Worm (Caenorhabditis elegans) whole organism, L4/young adult: ENCODE measurements around the gene ZK666.12.

Experiments
- W03F9.2 ChIP-seq: fragments of 150-350 bp; optimal IDR thresholded peaks from 2 replicates; lab custom pipeline; 2014; ENCODE audit warnings: missing biosample characterization, missing genetic modification characterization
- dao-5 ChIP-seq: sonication (generic microtip); optimal IDR thresholded peaks from 2 replicates; lab custom pipeline; 2016; ENCODE audit warnings: missing genotype, missing genetic modification characterization, moderate library complexity, missing compliant biosample characterization
- him-1 ChIP-seq: sonication (generic microtip); optimal IDR thresholded peaks from 2 replicates; lab custom pipeline; 2016; ENCODE audit warnings: missing genotype, missing genetic modification reagents, missing genetic modification characterization, missing compliant biosample characterization

Gene ZK666.12

DNA sequence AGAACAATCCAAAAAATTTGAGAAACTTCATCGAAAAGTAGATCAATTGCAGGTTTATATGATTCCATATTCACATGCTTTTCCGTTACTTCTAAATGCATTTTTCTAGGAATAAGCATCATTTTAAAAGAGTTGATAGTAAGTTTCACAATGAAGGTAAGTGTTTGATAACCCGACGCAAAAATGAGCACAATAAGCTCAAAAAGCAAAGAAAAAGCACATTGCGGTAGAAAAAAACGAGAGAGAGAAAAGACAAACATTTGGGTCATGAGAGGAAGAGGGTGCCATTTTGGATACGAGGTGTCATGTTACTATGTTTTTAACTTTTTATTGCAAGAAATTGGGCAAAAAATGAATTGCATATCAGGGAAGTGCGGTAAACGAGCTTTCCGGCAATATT is 28.4 kb downstream of the ZK666.12 start, which contains the start of gene F59B10.6:
Gene F59B10.6 (minus strand): TSS at position 101 of the 400 bp plus-strand sequence.
- no peak for TF ChIP-seq dao-5
- TF ChIP-seq W03F9.2, result no peak
- no peak for TF ChIP-seq him-1 (tag; lab: Kevin White, UChicago)

DNA sequence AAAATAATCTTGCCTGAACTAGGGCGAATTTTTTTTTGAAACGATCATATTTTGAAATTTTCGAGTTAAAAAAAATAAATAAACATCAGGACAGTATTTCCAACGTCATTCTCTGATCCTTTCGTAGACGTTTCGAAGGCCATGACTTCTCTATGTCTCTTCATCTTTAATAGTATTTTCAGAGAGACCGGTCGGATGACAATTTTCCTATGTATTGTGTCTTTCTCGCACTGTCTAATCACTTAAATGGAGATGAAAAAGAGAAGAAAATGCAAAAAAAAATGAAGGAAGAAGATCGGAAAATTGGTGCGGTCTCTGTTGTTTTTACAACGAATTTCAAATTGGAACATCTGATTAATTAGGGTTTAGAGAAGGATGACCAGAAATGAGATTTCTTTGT is 29.1 kb downstream of the ZK666.12 start:
- no peak for TF ChIP-seq dao-5
- TF ChIP-seq W03F9.2, result no peak
- no peak for TF ChIP-seq him-1 (tag; lab: Kevin White, UChicago)

DNA sequence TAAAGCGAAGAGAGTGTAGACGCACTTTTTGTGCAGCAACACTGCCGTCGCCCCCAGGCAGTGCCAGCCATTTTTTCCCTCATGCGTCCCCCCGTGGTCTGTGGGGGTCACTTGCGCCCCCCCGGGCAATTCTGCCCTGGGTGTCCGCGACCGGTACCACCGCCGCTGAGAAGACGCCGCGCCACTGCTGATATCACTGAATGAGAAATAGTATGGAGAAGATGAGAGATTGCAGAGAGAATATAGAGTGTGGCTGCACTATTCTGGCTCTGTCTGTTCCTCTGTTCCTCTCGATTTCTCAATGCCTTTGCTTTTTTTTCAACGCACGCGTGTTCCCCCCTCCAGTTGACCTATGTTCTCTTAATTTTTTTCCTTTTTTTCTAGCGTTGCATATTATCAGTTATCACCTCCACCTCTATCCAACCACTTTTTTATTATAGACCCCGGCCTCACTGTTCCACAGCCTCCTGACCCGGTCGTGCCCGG is 31.7 kb downstream of the ZK666.12 start, which contains the start of gene mab-10:
Gene mab-10 (plus strand): TSS at position 436 of the 486 bp plus-strand sequence.
- TF ChIP-seq W03F9.2 (no peak), him-1 (tag; lab: Kevin White, UChicago) (peak; percentile 34)

DNA sequence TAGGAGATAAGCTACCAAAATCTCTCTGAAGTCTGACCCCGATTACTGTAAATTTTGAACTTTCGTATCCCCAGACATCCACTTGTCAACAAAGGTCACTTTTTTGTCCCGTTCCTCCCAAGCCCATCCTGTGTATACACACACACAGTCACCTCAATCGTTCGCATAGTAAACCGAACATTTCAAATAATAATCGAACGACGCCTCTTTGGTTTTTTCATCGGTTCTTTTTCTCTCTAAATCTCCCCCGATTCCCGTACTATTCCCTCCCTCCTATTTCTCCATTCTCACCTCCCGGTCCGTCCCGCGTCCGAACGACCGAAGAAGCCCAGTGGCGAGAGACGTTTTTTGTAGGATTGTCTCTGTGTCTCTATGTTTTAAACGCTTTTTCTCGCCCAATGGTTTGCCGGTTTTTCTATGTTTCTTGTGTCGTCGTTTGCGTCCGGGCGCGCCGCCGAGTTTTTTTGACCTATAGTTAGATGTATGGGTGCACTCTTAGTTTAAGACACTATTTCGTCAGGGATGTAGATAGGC is 33.3 kb downstream of the ZK666.12 start:
- TF ChIP-seq him-1 (tag; lab: Kevin White, UChicago) (no peak), dao-5 (no peak), W03F9.2 (no peak)

DNA sequence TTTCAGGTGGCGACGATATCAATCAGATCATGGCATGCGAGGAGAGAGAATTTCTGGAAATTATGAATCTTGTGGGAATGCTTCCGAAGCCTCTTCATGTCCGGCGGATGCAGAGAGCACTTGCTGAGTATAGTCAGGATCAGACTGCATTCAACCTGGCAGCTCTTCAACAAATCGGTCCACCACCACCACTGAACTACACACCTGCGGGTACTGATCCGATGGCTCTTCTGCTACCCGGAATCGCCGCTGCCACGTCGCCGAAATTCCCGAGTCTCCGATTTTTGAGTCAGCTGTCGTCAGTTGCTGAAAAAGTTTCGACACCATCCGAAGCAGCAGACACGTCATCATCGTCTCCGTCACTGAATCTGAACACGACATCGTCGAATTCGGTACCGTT is 34.9 kb downstream of the ZK666.12 start:
- TF ChIP-seq dao-5 (no peak), W03F9.2 (no peak), him-1 (tag; lab: Kevin White, UChicago) (no peak)

DNA sequence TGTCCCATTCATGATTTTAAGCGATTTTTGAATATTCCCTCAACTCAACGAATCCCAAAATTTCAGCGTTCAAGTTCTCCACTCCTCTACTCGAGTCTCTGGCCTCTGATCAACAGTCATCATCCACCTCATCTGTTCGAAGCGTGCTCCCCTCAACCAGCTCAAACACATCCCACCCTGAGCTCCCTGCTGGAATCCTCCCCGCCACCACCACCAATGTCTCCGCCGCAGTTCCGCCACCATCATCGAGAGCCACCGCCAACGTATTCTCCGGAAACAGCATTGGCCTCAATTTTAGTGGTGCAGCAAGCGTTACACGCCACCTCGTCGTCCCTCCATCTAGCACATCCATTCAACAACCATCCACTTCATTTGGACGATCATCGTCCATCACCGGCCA is 35.6 kb downstream of the ZK666.12 start:
- TF ChIP-seq dao-5, result no peak
- no peak for TF ChIP-seq him-1 (tag; lab: Kevin White, UChicago)
- TF ChIP-seq W03F9.2, result no peak

DNA sequence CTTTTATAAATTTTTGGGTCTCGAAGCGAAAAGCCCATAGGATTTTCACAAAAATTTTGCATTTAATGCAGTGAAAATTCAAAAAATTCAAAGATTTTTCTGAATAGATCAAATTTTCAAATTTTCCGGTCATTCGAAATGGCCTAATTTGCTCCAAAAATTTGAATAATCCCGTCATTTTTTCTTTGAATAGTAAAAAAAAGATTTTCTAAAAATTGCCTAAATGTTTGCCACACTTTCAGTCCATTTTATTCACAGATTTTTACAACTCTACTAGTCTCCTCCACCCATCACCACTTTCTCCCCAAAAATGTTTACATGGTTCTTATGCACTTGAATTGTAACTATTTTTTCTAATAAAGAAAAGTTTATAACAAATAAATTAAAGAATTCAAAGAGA is 38.0 kb downstream of the ZK666.12 start:
- TF ChIP-seq W03F9.2 (no peak), dao-5 (no peak)

DNA sequence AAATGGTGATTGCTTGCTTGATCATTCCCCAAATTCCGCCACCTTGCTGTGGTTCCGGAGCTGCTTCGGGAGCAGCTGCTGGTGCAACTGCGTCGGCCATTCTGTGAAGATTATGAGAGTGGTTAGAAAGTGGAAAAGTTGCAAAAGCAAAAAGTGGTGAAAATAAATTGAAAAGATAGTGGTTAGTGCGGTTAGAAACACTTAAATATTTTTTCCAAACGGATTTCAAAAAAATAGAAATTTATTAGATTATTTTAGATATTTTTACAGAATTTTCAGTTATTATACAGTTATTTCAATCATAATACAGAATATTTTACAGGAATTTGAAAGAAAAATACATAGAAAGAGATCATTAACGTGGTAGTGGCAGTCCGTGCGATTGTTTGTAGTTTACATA is 41.6 kb downstream of the ZK666.12 start, which contains the start of gene R166.2:
Gene R166.2 (minus strand): TSS at position 101 of the 400 bp plus-strand sequence.
- TF ChIP-seq dao-5 (no peak), W03F9.2 (no peak), him-1 (tag; lab: Kevin White, UChicago) (no peak)

DNA sequence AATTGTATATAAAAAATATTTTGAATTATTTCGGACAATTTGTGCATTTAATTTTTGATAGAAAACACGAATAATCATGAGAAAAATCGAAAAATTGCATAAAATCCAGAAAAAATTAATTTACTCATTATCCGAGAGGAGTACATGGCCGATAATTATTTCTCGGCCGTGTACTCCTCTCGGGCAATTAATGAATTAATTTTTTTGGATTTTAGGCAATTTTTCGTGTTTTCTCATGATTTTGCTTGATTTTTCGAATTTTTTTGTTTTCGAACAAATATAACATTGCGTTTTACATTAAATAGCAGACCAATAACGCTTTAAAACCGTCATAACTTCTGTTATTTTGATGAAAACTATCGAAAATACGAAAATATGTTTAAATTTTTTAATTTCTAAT is 42.0 kb downstream of the ZK666.12 start:
- TF ChIP-seq him-1 (tag; lab: Kevin White, UChicago) (peak; percentile 71), W03F9.2 (no peak)

DNA sequence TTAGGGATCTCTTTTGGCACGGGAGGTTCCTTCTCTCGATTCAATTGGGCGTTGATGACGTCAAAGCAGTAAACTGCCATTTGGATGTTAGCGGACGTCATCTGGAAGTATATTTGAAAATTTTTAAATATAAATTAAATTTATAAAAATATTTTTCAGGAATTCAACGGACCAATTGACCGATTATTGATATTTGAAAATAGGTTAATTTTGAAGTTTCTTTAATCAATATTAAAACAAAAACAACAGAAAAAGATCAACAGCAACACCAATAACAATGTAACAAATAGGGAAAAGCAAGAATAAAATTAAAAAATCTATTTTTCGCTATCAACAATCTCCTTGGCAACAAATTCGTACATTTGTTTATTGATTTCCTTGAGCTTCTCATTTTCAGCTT is 43.2 kb downstream of the ZK666.12 start, which contains the start of gene R166.3:
Gene R166.3 (minus strand): TSS at position 101 of the 400 bp plus-strand sequence.
- no peak for TF ChIP-seq him-1 (tag; lab: Kevin White, UChicago)
- TF ChIP-seq W03F9.2, result no peak
- TF ChIP-seq dao-5, result no peak

DNA sequence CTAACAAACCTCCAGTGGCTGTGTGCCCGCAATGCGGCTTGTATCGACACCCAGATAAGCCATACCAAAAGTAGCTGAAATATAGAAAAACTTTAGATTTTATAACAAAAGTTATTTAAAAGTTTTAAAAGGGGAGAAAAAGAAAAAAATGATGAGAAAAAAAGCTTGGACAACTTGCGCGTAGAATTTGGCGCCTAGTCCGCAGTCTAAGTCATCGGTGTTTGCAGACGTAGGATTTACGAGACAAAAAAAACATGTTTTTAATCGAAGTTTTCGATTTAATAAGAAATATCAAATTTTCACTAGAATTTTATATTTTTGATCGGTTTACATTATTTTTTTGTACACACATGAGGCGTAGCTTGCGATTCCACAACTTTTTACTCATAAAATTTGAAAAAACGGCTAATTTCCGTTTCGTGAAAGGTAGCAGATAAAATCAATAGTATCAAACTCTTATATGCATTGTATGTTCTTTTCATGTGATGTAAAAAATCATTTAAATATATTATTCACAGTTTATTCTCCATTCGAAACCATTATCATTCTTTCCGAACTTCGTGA is 46.0 kb downstream of the ZK666.12 start, which contains the start of gene pro-1:
Gene pro-1 (minus strand): TSS at position 74 of the 564 bp plus-strand sequence.
- TF ChIP-seq W03F9.2 (peak; percentile 90), him-1 (tag; lab: Kevin White, UChicago) (peak; percentile 88), dao-5 (peak; percentile 62)

DNA sequence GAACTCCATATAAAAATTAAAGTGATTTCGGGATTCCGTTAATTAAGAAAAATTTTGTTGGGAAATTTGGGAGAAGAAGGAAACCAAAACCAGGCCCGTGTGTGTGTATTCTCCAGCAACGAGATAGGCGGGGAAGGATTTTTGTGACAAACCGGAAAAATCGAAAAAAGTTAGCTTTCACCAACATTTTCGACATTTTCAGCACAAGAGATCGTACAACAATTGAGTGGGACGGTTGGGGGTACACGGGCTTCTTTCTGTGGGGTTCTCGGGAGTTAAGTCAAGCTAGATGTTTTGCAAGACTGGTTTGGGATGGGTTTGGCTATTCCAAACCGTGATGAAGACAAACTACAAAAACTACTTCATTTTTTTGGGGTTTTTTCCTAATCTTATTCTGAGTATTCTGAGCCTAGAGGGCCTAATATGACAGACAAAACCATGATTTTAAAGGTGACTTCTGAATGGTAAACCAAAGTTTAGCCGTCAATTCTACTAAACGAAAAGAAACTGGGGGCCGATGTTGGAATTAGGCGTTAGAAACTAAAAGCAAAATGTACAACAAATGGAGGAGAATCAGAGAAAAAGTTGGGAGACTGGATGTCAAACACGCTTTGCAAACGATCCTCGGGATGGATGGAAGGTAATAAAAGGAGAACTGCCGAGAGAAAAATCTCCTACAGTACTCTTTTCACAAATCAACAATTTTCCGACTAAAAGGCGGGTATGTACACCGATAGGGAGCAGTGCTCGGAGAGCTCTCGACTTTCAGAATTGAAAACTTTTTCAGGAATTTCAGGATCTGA is 46.8 kb downstream of the ZK666.12 start:
- TF ChIP-seq dao-5, result no peak
- no peak for TF ChIP-seq W03F9.2
- no peak for TF ChIP-seq him-1 (tag; lab: Kevin White, UChicago)

DNA sequence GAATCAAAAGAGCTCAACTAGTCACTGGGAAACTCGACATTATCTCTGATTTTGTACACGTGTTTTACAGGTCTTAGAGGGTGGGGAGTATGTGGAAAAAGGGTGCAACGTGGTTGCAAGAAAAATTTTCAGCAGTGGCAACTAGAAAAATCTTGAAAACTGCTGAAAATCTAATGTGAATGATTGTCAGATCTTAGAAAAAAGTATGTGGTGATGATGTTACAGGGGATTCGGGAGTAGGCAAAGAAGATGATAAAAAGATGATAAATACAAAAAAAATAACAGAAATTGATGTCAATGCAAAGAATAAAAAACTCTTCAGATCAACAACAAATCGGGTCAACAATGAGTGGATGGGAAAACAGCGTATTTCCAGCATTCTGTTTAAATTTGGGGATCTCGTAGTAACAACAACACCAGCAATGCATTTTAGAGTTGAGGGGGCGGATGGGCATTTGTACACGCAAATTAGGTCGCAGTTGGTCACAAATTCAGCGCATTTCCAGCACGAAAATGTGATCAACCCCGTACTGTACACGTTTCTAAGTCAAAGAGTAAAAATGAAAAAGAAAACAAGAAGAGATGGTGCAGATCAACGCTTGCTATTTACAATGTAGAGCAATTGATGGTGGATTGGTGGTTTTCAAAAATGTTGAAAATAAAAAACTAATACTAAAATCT is 47.6 kb downstream of the ZK666.12 start:
- TF ChIP-seq dao-5 (no peak), him-1 (tag; lab: Kevin White, UChicago) (peak; percentile 24)

DNA sequence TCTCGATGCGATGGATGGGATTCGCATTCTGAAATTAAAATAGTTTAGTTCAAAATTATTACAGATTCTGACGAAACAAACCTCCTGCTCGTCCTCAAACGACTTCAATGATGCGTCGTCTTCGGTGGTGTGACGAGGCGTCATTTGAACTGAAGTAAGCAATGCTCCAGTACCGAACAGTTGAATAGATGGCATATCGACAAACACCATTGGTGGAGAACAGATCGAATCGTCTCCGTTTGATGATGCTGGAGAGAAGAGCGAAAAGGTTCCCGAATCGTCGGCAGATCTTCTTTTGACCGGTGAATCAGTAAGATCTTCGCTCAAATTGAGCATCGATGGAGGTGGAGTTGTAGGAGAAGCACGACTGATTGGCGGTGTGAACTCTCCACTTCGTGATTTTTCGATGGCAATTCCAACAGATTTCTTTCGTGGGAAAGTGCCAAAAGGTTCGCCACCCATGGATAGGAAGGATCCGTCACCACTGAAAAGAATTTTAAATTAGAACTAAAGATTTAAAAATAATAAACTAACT is 48.4 kb downstream of the ZK666.12 start:
- peak; percentile 8 for TF ChIP-seq W03F9.2
- TF ChIP-seq dao-5, result no peak
- no peak for TF ChIP-seq him-1 (tag; lab: Kevin White, UChicago)
